Worm (Caenorhabditis elegans) whole organism, young adult: Measurements from ENCODE around the gene clc-28.

Source experiments
- D2030.7 ChIP-seq: fragments of 200-800 bp; sonication (Bioruptor generic); IDR thresholded peaks from 2 replicates; pipeline ENCODE4 v1.3.6; 2022; ENCODE audit warnings: missing genetic modification reagents, missing genetic modification characterization, missing compliant biosample characterization
- ama-1 ChIP-seq, 3 experiments: fragments of 150-350 bp in 1 of 3; sonication (generic microtip) in 2 of 3; optimal IDR thresholded peaks; 2 replicates each; lab custom pipeline; 2014 to 2018; ENCODE audit warnings: missing biosample characterization in 2 of 3, missing genetic modification characterization in 2 of 3, missing genetic modification reagents in 2 of 3
- dpl-1 ChIP-seq: fragments of 150-350 bp; optimal IDR thresholded peaks from 2 replicates; lab custom pipeline; 2014; ENCODE audit warnings: missing biosample characterization, missing genetic modification reagents, missing genetic modification characterization
- egl-44 ChIP-seq: fragments of 200-800 bp; sonication (Bioruptor generic); IDR thresholded peaks from 2 replicates; pipeline ENCODE4 v1.3.6; 2022; ENCODE audit warnings: missing genetic modification reagents, missing genetic modification characterization, missing compliant biosample characterization
- lir-1 ChIP-seq: fragments of 200-800 bp; sonication (Bioruptor generic); conservative IDR thresholded peaks from 2 replicates; pipeline ENCODE4 v1.3.6; 2022; ENCODE audit warnings: missing genetic modification reagents, missing genetic modification characterization, missing compliant biosample characterization
- nhr-90 ChIP-seq: sonication (generic microtip); optimal IDR thresholded peaks from 2 replicates; lab custom pipeline; 2016; ENCODE audit warnings: missing genotype, mild to moderate bottlenecking, missing genetic modification characterization, missing compliant biosample characterization
- pha-4 ChIP-seq: fragments of 150-350 bp; sonication (generic microtip); optimal IDR thresholded peaks from 2 replicates; lab custom pipeline; 2014; ENCODE audit warnings: missing biosample characterization, missing genetic modification reagents, missing genetic modification characterization
- repo-1 ChIP-seq: sonication (generic microtip); optimal IDR thresholded peaks from 2 replicates; lab custom pipeline; 2017; ENCODE audit warnings: mild to moderate bottlenecking, missing genetic modification characterization, missing compliant biosample characterization
- zfh-2 ChIP-seq: fragments of 200-800 bp; sonication (Bioruptor generic); conservative IDR thresholded peaks from 2 replicates; pipeline ENCODE4 v1.3.6; 2022; ENCODE audit warnings: missing genetic modification reagents, missing genetic modification characterization, missing compliant biosample characterization
- ztf-6 ChIP-seq: fragments of 200-800 bp; sonication (Bioruptor generic); IDR thresholded peaks from 2 replicates; pipeline ENCODE4 v1.3.6; 2022; ENCODE audit warnings: missing genetic modification reagents, missing genetic modification characterization, missing compliant biosample characterization

DNA sequence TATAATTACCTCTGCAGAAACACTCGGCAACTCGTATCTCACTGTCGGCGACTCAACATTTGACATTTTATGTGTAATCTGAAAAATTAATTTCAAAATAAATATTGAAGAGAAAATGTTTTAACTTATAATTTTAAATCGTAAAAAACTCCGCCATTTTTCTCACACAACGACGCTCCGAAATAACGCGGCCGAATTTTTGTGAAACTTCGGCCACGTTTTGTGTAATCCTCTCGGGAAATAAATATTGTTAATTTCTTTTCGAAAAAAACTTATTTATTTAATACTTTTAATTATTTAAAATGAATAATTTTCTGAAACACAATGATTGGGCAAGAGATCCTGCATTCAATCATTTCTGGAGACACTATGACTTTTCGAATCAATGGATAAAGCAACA, 31.9 kb downstream of the clc-28 start, which contains the start of the genes F10E9.7 and F10E9.5:
- TF ChIP-seq D2030.7 (GFP tag; lab: Robert Waterston, UW) (peak; percentile 67), egl-44 (GFP tag; lab: Robert Waterston, UW) (no peak), repo-1 (tag; lab: Kevin White, UChicago) (no peak), nhr-90 (tag; lab: Kevin White, UChicago) (no peak), zfh-2 (no peak), ama-1 (optimal IDR thresholded peaks at IDR 0.05; lab: Kevin White, UChicago) (no peak), ama-1 (GFP tag; optimal IDR thresholded peaks at IDR 0.05; lab: Kevin White, UChicago) (no peak), ztf-6 (GFP tag; lab: Robert Waterston, UW) (peak; percentile 59; the same call in 1 of the 2 replicates), dpl-1 (GFP tag; lab: Kevin White, UChicago) (peak; percentile 65), lir-1 (GFP tag; lab: Robert Waterston, UW) (peak; percentile 75; the same call in 1 of the 2 replicates), pha-4 (no peak)
